Fruit fly (Drosophila melanogaster) whole organism: Measurements from ENCODE around the gene Or65a.

Source experiments
- CG8478 ChIP-seq: fragments of >200 bp; optimal IDR thresholded peaks from 2 replicates; lab custom pipeline; 2018; ENCODE audit warnings: inconsistent platforms
- Dll ChIP-seq: fragments of >200 bp; optimal IDR thresholded peaks from 2 replicates; lab custom pipeline; 2017
- EcR ChIP-seq, 2 experiments: fragments of >200 bp; optimal IDR thresholded peaks; 2 replicates each; lab custom pipeline; 2017; ENCODE audit warnings: missing biosample characterization in 2 of 2, missing genetic modification characterization in 2 of 2, missing genetic modification reagents in 2 of 2
- pan ChIP-seq: fragments of >200 bp; optimal IDR thresholded peaks from 2 replicates; lab custom pipeline; 2017
- psq ChIP-seq: fragments of >200 bp; optimal IDR thresholded peaks from 2 replicates; lab custom pipeline; 2017
- usp ChIP-seq: fragments of >200 bp; optimal IDR thresholded peaks from 2 replicates; lab custom pipeline; 2017; ENCODE audit warnings: missing biosample characterization, missing genetic modification characterization, mixed read lengths

Gene Or65a

dm6 chr3L:6352232-6352631 lies 31.8 kb downstream of the Or65a start, which contains the start of gene CG13300:
Gene CG13300, minus strand, starts transcription at chr3L:6352390.
- TF ChIP-seq CG8478 (lab: Kevin White, UChicago), result no peak
- TF ChIP-seq Dll (lab: Kevin White, UChicago), result no peak
- TF ChIP-seq psq (lab: Kevin White, UChicago), result no peak
- TF ChIP-seq pan (lab: Kevin White, UChicago), result no peak
- no peak for TF ChIP-seq usp (GFP tag; lab: Kevin White, UChicago)
- no peak for TF ChIP-seq EcR (GFP tag; optimal IDR thresholded peaks at IDR 0.05; lab: Kevin White, UChicago)

dm6 chr3L:6355032-6355431 lies 34.6 kb downstream of the Or65a start:
- TF ChIP-seq pan (lab: Kevin White, UChicago), result no peak
- no peak for TF ChIP-seq psq (lab: Kevin White, UChicago)
- TF ChIP-seq usp (GFP tag; lab: Kevin White, UChicago), result no peak
- no peak for TF ChIP-seq Dll (lab: Kevin White, UChicago)
- TF ChIP-seq EcR (GFP tag; optimal IDR thresholded peaks at IDR 0.05; lab: Kevin White, UChicago), result no peak
- no peak for TF ChIP-seq CG8478 (lab: Kevin White, UChicago)

- TF ChIP-seq Dll (lab: Kevin White, UChicago), result no peak
These were observed 36.7 kb downstream of the Or65a start for dm6 chr3L:6357152-6357551.

DNA sequence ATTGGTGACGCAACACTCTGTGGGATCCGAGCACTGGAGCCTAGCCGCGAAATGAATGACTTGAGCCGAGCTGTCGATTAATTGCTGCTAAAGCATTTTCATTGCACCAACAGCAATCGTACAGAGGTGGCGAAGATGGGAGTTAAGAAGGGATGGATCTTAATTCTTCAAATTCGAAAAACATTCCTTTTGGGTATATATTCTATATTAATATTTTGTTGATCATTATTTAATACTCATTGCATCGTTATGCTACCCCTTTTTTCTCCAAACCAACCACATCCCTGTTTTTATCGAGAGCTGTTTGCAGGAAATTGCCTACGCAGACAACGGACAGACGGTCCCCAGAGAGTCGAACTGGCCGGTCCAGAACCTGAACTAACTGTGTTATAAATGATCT lies 38.1 kb downstream of the Or65a start:
- no peak for TF ChIP-seq Dll (lab: Kevin White, UChicago)
- TF ChIP-seq EcR (GFP tag; optimal IDR thresholded peaks at IDR 0.05; lab: Kevin White, UChicago), result no peak
- TF ChIP-seq psq (lab: Kevin White, UChicago), result no peak
- no peak for TF ChIP-seq CG8478 (lab: Kevin White, UChicago)
- TF ChIP-seq usp (GFP tag; lab: Kevin White, UChicago), result no peak

DNA sequence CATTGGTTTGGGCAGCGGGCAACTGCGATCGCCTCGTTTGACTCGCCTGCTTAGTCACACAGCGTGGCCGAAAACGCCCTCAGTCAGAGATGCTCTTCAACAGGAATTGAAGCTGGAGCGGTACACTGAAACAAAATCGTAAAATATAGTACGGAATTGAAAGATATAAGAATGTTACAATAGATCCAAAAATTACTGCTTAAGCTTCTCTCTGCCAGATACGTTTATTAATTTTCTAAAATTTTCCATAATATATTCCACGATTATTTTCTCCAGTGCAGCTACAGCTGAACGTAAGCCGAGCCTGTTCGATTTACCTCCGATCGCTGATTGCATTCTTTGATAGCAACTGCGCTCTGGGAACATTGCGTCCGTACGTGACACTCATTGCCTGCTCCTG lies 38.8 kb downstream of the Or65a start:
- TF ChIP-seq pan (lab: Kevin White, UChicago) (no peak), usp (GFP tag; lab: Kevin White, UChicago) (no peak), CG8478 (lab: Kevin White, UChicago) (no peak), EcR (GFP tag; optimal IDR thresholded peaks at IDR 0.05; lab: Kevin White, UChicago) (no peak), Dll (lab: Kevin White, UChicago) (no peak), psq (lab: Kevin White, UChicago) (no peak)

- TF ChIP-seq CG8478 (lab: Kevin White, UChicago) (no peak), EcR (GFP tag; optimal IDR thresholded peaks at IDR 0.05; lab: Kevin White, UChicago) (no peak), pan (lab: Kevin White, UChicago) (no peak), usp (GFP tag; lab: Kevin White, UChicago) (no peak), Dll (lab: Kevin White, UChicago) (no peak), psq (lab: Kevin White, UChicago) (no peak)
These were observed 43.2 kb downstream of the Or65a start for dm6 chr3L:6363626-6364025.

DNA sequence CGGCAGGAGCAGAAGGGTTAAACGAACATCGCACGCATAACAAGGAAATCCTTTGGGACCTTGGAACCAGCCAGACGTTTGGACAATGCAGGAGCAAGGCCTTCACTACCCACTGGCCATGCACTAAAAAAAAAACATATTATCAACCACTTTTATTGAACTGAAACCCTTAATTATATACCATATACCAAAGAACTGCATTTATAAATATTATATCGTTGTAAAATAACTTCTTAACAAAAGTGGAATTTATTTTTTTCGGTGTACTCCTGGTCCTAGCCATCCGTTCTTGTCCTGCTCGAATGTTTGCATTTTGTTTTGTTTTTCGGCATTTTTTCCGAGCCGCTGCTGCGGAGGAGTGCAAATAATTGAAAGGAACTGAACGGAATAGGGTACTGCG lies 43.8 kb downstream of the Or65a start:
- TF ChIP-seq usp (GFP tag; lab: Kevin White, UChicago) (no peak), psq (lab: Kevin White, UChicago) (no peak), CG8478 (lab: Kevin White, UChicago) (no peak), pan (lab: Kevin White, UChicago) (no peak), Dll (lab: Kevin White, UChicago) (no peak), EcR (GFP tag; optimal IDR thresholded peaks at IDR 0.05; lab: Kevin White, UChicago) (no peak)

- TF ChIP-seq Dll (lab: Kevin White, UChicago) (no peak), CG8478 (lab: Kevin White, UChicago) (no peak)
These were observed 46.2 kb downstream of the Or65a start for dm6 chr3L:6366629-6367028.

DNA sequence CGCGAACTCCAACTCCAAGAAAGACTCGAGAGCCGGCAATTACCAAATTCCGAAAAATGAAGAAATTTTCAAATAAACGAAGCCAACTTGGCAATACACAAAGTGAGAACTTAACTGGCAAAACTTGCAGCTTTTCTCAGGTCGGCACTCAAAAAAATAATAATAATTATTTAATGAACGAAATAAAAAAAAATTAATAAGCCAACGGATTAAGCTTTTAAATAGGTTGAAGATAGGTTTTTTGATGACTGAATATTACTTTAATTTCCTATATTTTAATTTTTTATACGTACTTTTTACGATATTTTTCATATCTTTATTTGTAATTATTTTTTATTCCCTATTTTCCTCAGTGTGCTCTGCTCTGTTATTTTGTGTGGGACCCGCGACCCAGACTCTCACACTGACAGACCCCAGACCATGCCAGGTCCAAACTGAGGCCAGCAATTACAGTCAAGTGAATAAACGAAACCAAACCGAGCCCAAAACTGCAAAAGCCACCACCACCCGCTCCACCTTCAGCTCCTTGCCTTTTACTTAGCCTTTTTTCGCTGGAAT lies 49.3 kb downstream of the Or65a start:
- TF ChIP-seq Dll (lab: Kevin White, UChicago) (peak; percentile 72), EcR (GFP tag; optimal IDR thresholded peaks at IDR 0.05; lab: Kevin White, UChicago) (no peak)

DNA sequence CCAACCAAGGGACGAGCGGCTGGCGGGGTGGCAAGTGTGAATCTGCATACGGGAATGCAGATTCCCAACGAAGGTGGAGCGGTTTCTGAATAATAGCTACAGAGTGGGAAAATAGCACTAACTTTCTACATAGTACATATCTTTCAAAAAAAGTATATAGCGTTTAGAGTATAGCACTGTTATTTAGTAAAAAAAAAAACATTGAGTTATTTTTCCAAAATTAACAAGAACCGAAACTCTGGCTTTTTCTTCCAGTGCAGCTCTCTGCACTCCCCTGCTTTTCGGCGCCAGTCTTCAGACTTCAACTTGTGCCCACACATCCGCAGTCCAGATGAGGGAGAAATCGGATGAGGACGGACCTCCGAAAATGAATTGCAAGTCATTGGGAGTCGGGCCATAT lies 51.0 kb downstream of the Or65a start:
- TF ChIP-seq pan (lab: Kevin White, UChicago) (no peak), EcR (GFP tag; optimal IDR thresholded peaks at IDR 0.05; lab: Kevin White, UChicago) (no peak)
